Worm (Caenorhabditis elegans) whole organism, L1 larva: ENCODE measurements around the gene cpsf-1.

Experiments used
- C34B4.2 ChIP-seq: sonication (generic microtip); optimal IDR thresholded peaks from 2 replicates; lab custom pipeline; 2017; ENCODE audit warnings: mild to moderate bottlenecking, missing genetic modification characterization, missing compliant biosample characterization
- aly-2 ChIP-seq: fragments of 150-350 bp; optimal IDR thresholded peaks from 2 replicates; lab custom pipeline; 2014; ENCODE audit warnings: missing biosample characterization, missing genetic modification characterization
- blmp-1 ChIP-seq: fragments of 150-350 bp; optimal IDR thresholded peaks from 2 replicates; lab custom pipeline; 2014; ENCODE audit warnings: missing biosample characterization, missing genetic modification characterization
- ceh-63 ChIP-seq: fragments of 200-800 bp; sonication (Bioruptor generic); optimal IDR thresholded peaks from 2 replicates; lab custom pipeline; 2018; ENCODE audit warnings: mild to moderate bottlenecking, missing genetic modification characterization, missing compliant biosample characterization
- efl-1 ChIP-seq, 4 experiments: fragments of 150-350 bp; optimal IDR thresholded peaks in 3 of 4; peaks in 1 of 4; 1 replicate in 1 of 4; 2 replicates in 3 of 4; lab custom pipeline; 2014; ENCODE audit warnings: missing biosample characterization in 2 of 4, missing genetic modification characterization in 2 of 4, missing genetic modification reagents in 2 of 4
- fkh-4 ChIP-seq: sonication (generic microtip); optimal IDR thresholded peaks from 2 replicates; lab custom pipeline; 2016; ENCODE audit warnings: missing compliant biosample characterization, missing genetic modification characterization, borderline replicate concordance
- fkh-8 ChIP-seq: sonication (generic microtip); optimal IDR thresholded peaks from 2 replicates; lab custom pipeline; 2016; ENCODE audit warnings: mild to moderate bottlenecking, missing genetic modification characterization, missing compliant biosample characterization
- mef-2 ChIP-seq: fragments of 150-350 bp; optimal IDR thresholded peaks from 2 replicates; lab custom pipeline; 2014; ENCODE audit warnings: missing biosample characterization, missing genetic modification characterization
- nhr-76 ChIP-seq: sonication (generic microtip); optimal IDR thresholded peaks from 2 replicates; lab custom pipeline; 2017; ENCODE audit warnings: missing biosample characterization, missing genetic modification characterization
- nhr-77 ChIP-seq: fragments of 150-350 bp; optimal IDR thresholded peaks from 2 replicates; lab custom pipeline; 2014; ENCODE audit warnings: missing biosample characterization, missing genetic modification characterization
- rnt-1 ChIP-seq: sonication (generic microtip); optimal IDR thresholded peaks from 2 replicates; lab custom pipeline; 2016; ENCODE audit warnings: mild to moderate bottlenecking, missing genetic modification characterization, moderate library complexity, missing compliant biosample characterization
- snu-23 ChIP-seq: sonication (generic microtip); optimal IDR thresholded peaks from 2 replicates; lab custom pipeline; 2016; ENCODE audit warnings: missing genetic modification characterization, missing compliant biosample characterization
- sup-37 ChIP-seq: fragments of 200-800 bp; sonication (Bioruptor generic); optimal IDR thresholded peaks from 2 replicates; lab custom pipeline; 2018; ENCODE audit warnings: mild to moderate bottlenecking, missing genetic modification characterization, missing compliant biosample characterization
- tlp-1 ChIP-seq: fragments of 150-350 bp; optimal IDR thresholded peaks from 2 replicates; lab custom pipeline; 2014; ENCODE audit warnings: missing biosample characterization, missing genetic modification characterization
- unc-130 ChIP-seq: fragments of 150-350 bp; optimal IDR thresholded peaks from 2 replicates; lab custom pipeline; 2017; ENCODE audit warnings: missing biosample characterization, missing genetic modification characterization, inconsistent platforms
- zag-1 ChIP-seq: fragments of 150-350 bp; optimal IDR thresholded peaks from 2 replicates; lab custom pipeline; 2014; ENCODE audit warnings: missing biosample characterization, missing genetic modification characterization

cpsf-1 gene

DNA sequence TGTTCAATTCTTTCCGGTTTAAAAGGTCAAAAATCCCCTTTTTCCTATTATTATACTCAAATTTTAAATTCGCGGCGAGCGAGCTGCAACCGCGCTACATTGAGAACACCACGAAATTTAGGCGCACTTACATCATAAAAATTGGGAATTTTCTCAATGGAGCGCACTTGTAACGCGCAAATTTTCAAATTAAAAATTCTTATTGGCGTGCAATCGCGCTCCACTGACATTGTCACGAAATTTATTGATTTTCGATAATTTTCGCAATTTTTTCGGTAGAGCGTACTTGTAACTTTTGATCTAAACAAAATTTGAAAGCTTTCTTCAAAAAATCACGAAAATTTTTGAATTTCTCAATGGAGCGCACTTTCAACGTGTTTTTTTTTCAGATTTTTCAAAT lies 69.5 kb downstream of the cpsf-1 start, which contains the start of gene ulp-3:
ulp-3 (plus strand) TSS at position 388 of the 400 bp plus-strand sequence.
- TF ChIP-seq nhr-76 (no peak), zag-1 (tag; lab: Kevin White, UChicago) (no peak), mef-2 (tag; lab: Kevin White, UChicago) (no peak), efl-1 (optimal IDR thresholded peaks at IDR 0.05; lab: Kevin White, UChicago) (no peak), efl-1 (GFP tag; optimal IDR thresholded peaks at IDR 0.05 in 1 of 2; lab: Kevin White, UChicago) (peak in 1 of 2 experiments; percentile 65), fkh-8 (tag; lab: Kevin White, UChicago) (no peak), C34B4.2 (tag; lab: Kevin White, UChicago) (no peak), tlp-1 (no peak), nhr-77 (tag; lab: Kevin White, UChicago) (no peak)

- no peak for TF ChIP-seq rnt-1
- TF ChIP-seq snu-23 (GFP tag; lab: Kevin White, UChicago): no peak
- no peak for TF ChIP-seq blmp-1 (tag; lab: Kevin White, UChicago)
- no peak for TF ChIP-seq ceh-63 (GFP tag; lab: Kevin White, UChicago)
- no peak for TF ChIP-seq C34B4.2 (tag; lab: Kevin White, UChicago)
- no peak for TF ChIP-seq unc-130
- no peak for TF ChIP-seq fkh-4
- no peak for TF ChIP-seq aly-2
- TF ChIP-seq sup-37 (GFP tag; lab: Kevin White, UChicago): no peak
Measured at ce11 chrIV:1959554-1959953, 73.2 kb downstream of the cpsf-1 start, which contains the start of gene tdpo-1. tdpo-1 (plus strand) TSS chrIV:1959854.
